Fruit fly (Drosophila melanogaster) whole organism, embryonic: Measurements from ENCODE around the gene CG31343.

Experiments used
- Ada2b ChIP-seq: fragments of 200-800 bp; sonication (Bioruptor generic); IDR thresholded peaks from 2 replicates; pipeline ENCODE4 v1.3.6; 2022; ENCODE audit warnings: missing biosample characterization, missing genetic modification characterization
- Adf1 ChIP-seq: fragments of 200-800 bp; sonication (Bioruptor generic); IDR thresholded peaks from 2 replicates; pipeline ENCODE4 v1.3.6; 2022; ENCODE audit warnings: missing biosample characterization, missing genetic modification characterization
- Atf3 ChIP-seq: fragments of 200-800 bp; sonication (Bioruptor generic); optimal IDR thresholded peaks from 3 replicates; lab custom pipeline; 2016; ENCODE audit warnings: missing biosample characterization, missing genetic modification characterization
- Bgb ChIP-seq: fragments of 200-800 bp; sonication (Bioruptor generic); IDR thresholded peaks from 2 replicates; pipeline ENCODE4 v1.3.6; 2022; ENCODE audit warnings: missing biosample characterization, missing genetic modification characterization; ENCODE audit not compliant: partially characterized antibody
- BtbVII ChIP-seq: fragments of 200-800 bp; sonication (Bioruptor generic); optimal IDR thresholded peaks from 3 replicates; lab custom pipeline; 2017; ENCODE audit warnings: missing biosample characterization, mild to moderate bottlenecking, missing genetic modification characterization
- Bteb2 ChIP-seq: fragments of 200-800 bp; sonication (Bioruptor generic); optimal IDR thresholded peaks from 2 replicates; lab custom pipeline; 2016; ENCODE audit warnings: missing biosample characterization, missing genetic modification characterization
- CG10274 ChIP-seq: fragments of 200-800 bp; sonication (Bioruptor generic); optimal IDR thresholded peaks from 3 replicates; lab custom pipeline; 2017; ENCODE audit warnings: missing biosample characterization, mild to moderate bottlenecking, missing genetic modification characterization
- CG10959 ChIP-seq: fragments of 200-800 bp; sonication (Bioruptor generic); IDR thresholded peaks from 2 replicates; pipeline ENCODE4 v1.3.6; 2022; ENCODE audit warnings: missing biosample characterization, missing genetic modification characterization
- CG11093 ChIP-seq: fragments of 200-800 bp; sonication (Bioruptor generic); IDR thresholded peaks from 3 replicates; pipeline ENCODE4 v1.3.6; 2022; ENCODE audit warnings: missing biosample characterization, missing genetic modification characterization
- CG14441 ChIP-seq: fragments of 200-800 bp; sonication (Bioruptor generic); IDR thresholded peaks from 2 replicates; pipeline ENCODE4 v1.3.6; 2022; ENCODE audit warnings: missing biosample characterization, missing genetic modification characterization
- CG15269 ChIP-seq: fragments of 200-800 bp; sonication (Bioruptor generic); optimal IDR thresholded peaks from 2 replicates; lab custom pipeline; 2018; ENCODE audit warnings: missing biosample characterization, mild to moderate bottlenecking, missing genetic modification characterization, moderate library complexity
- CG1603 ChIP-seq: fragments of 200-800 bp; sonication (Bioruptor generic); optimal IDR thresholded peaks from 2 replicates; lab custom pipeline; 2019; ENCODE audit warnings: missing biosample characterization, mild to moderate bottlenecking, missing genetic modification characterization, moderate library complexity
- CG16815 ChIP-seq: fragments of 200-800 bp; sonication (Bioruptor generic); optimal IDR thresholded peaks from 3 replicates; lab custom pipeline; 2017; ENCODE audit warnings: missing biosample characterization, mild to moderate bottlenecking, missing genetic modification characterization
- CG16863 ChIP-seq: fragments of 200-800 bp; sonication (Bioruptor generic); optimal IDR thresholded peaks from 3 replicates; lab custom pipeline; 2016; ENCODE audit warnings: missing biosample characterization, missing genetic modification characterization
- CG17359 ChIP-seq: fragments of 200-800 bp; sonication (Bioruptor generic); optimal IDR thresholded peaks from 3 replicates; lab custom pipeline; 2018; ENCODE audit warnings: missing biosample characterization, mild to moderate bottlenecking, missing genetic modification characterization, moderate library complexity
- CG1792 ChIP-seq: fragments of 200-800 bp; sonication (Bioruptor generic); optimal IDR thresholded peaks from 2 replicates; lab custom pipeline; 2016; ENCODE audit warnings: missing biosample characterization, missing genetic modification characterization
- CG33557 ChIP-seq: fragments of 200-800 bp; sonication (Bioruptor generic); optimal IDR thresholded peaks from 2 replicates; lab custom pipeline; 2019; ENCODE audit warnings: missing biosample characterization, mild to moderate bottlenecking, missing genetic modification characterization, moderate library complexity
- CG34422 ChIP-seq: fragments of 200-800 bp; sonication (Bioruptor generic); IDR thresholded peaks from 3 replicates; pipeline ENCODE4 v1.3.6; 2022; ENCODE audit warnings: missing biosample characterization, missing genetic modification characterization
- CG5245 ChIP-seq: fragments of 200-800 bp; sonication (Bioruptor generic); optimal IDR thresholded peaks from 3 replicates; lab custom pipeline; 2016; ENCODE audit warnings: missing biosample characterization, missing genetic modification characterization
- CG6654 ChIP-seq: fragments of 200-800 bp; sonication (Bioruptor generic); optimal IDR thresholded peaks from 2 replicates; lab custom pipeline; 2017; ENCODE audit warnings: missing biosample characterization, mild to moderate bottlenecking, missing genetic modification characterization
- CG6683 ChIP-seq: fragments of 200-800 bp; sonication (Bioruptor generic); optimal IDR thresholded peaks from 2 replicates; lab custom pipeline; 2017; ENCODE audit warnings: missing biosample characterization, mild to moderate bottlenecking, missing genetic modification characterization, missing genetic modification reagents
- CG7839 ChIP-seq: fragments of 200-800 bp; sonication (Bioruptor generic); optimal IDR thresholded peaks from 3 replicates; lab custom pipeline; 2018; ENCODE audit warnings: missing biosample characterization, mild to moderate bottlenecking, missing genetic modification characterization, moderate library complexity
- CG9932 ChIP-seq: fragments of 200-800 bp; sonication (Bioruptor generic); IDR thresholded peaks from 2 replicates; pipeline ENCODE4 v1.3.6; 2022; ENCODE audit warnings: missing biosample characterization, missing genetic modification characterization
- CkIIα-i1 ChIP-seq: fragments of 200-800 bp; sonication (Bioruptor generic); IDR thresholded peaks from 2 replicates; pipeline ENCODE4 v1.3.6; 2022; ENCODE audit warnings: missing biosample characterization, missing genetic modification characterization
- Eip74EF ChIP-seq, 2 experiments: fragments of 200-800 bp in 1 of 2; fragments of >200 bp in 1 of 2; sonication (Bioruptor generic) in 1 of 2; optimal IDR thresholded peaks; 2 replicates each; lab custom pipeline; 2017 to 2019; ENCODE audit warnings: missing biosample characterization in 2 of 2, missing genetic modification characterization in 2 of 2, mild to moderate bottlenecking in 1 of 2, moderate library complexity in 1 of 2
- H2.0 ChIP-seq: fragments of 200-800 bp; sonication (Bioruptor generic); IDR thresholded peaks from 2 replicates; pipeline ENCODE4 v1.3.6; 2022; ENCODE audit warnings: missing biosample characterization, missing genetic modification characterization
- Myb ChIP-seq: fragments of 200-800 bp; sonication (Bioruptor generic); optimal IDR thresholded peaks from 2 replicates; lab custom pipeline; 2016; ENCODE audit warnings: missing biosample characterization, missing genetic modification characterization
- Optix ChIP-seq: fragments of 200-800 bp; sonication (Bioruptor generic); IDR thresholded peaks from 3 replicates; pipeline ENCODE4 v1.3.6; 2022; ENCODE audit warnings: missing biosample characterization, missing genetic modification characterization
- Ptx1 ChIP-seq: fragments of 200-800 bp; sonication (Bioruptor generic); IDR thresholded peaks from 2 replicates; pipeline ENCODE4 v1.3.6; 2022; ENCODE audit warnings: missing biosample characterization, missing genetic modification characterization
- Side ChIP-seq: fragments of 200-800 bp; sonication (Bioruptor generic); optimal IDR thresholded peaks from 2 replicates; lab custom pipeline; 2016; ENCODE audit warnings: missing biosample characterization, missing genetic modification characterization
- Sry-β ChIP-seq: fragments of 200-800 bp; sonication (Bioruptor generic); optimal IDR thresholded peaks from 2 replicates; lab custom pipeline; 2018; ENCODE audit warnings: missing biosample characterization, mild to moderate bottlenecking, missing genetic modification characterization, moderate library complexity
- Sry-δ ChIP-seq: fragments of 200-800 bp; sonication (Bioruptor generic); optimal IDR thresholded peaks from 2 replicates; lab custom pipeline; 2016; ENCODE audit warnings: missing biosample characterization, missing genetic modification characterization
- Ssrp ChIP-seq: fragments of 200-800 bp; sonication (Bioruptor generic); optimal IDR thresholded peaks from 2 replicates; lab custom pipeline; 2018; ENCODE audit warnings: missing biosample characterization, mild to moderate bottlenecking, missing genetic modification characterization, moderate library complexity
- bcd ChIP-seq: fragments of 200-800 bp; sonication (Bioruptor generic); optimal IDR thresholded peaks from 2 replicates; lab custom pipeline; 2017; ENCODE audit warnings: missing biosample characterization, mild to moderate bottlenecking, missing genetic modification characterization
- bigmax ChIP-seq: fragments of 200-800 bp; sonication (Bioruptor generic); optimal IDR thresholded peaks from 2 replicates; lab custom pipeline; 2018; ENCODE audit warnings: missing biosample characterization, mild to moderate bottlenecking, missing genetic modification characterization
- cwo ChIP-seq: fragments of 200-800 bp; sonication (Bioruptor generic); optimal IDR thresholded peaks from 3 replicates; lab custom pipeline; 2017; ENCODE audit warnings: missing biosample characterization, missing genetic modification characterization, mild to moderate bottlenecking, moderate library complexity, missing genetic modification reagents
- gsb-n ChIP-seq: fragments of 200-800 bp; sonication (Bioruptor generic); optimal IDR thresholded peaks from 3 replicates; lab custom pipeline; 2018; ENCODE audit warnings: missing biosample characterization, mild to moderate bottlenecking, missing genetic modification characterization
- her ChIP-seq: fragments of 200-800 bp; sonication (Bioruptor generic); optimal IDR thresholded peaks from 2 replicates; lab custom pipeline; 2016; ENCODE audit warnings: missing biosample characterization, missing genetic modification characterization
- luna ChIP-seq: fragments of 200-800 bp; sonication (Bioruptor generic); optimal IDR thresholded peaks from 2 replicates; lab custom pipeline; 2016; ENCODE audit warnings: missing biosample characterization, missing genetic modification characterization
- nau ChIP-seq: fragments of 200-800 bp; sonication (Bioruptor generic); optimal IDR thresholded peaks from 3 replicates; lab custom pipeline; 2017; ENCODE audit warnings: missing biosample characterization, mild to moderate bottlenecking, missing genetic modification characterization, missing genetic modification reagents
- nmo ChIP-seq: fragments of 200-800 bp; sonication (Bioruptor generic); optimal IDR thresholded peaks from 2 replicates; lab custom pipeline; 2018; ENCODE audit warnings: missing biosample characterization, mild to moderate bottlenecking, missing genetic modification characterization, moderate library complexity
- odd ChIP-seq: fragments of 200-800 bp; sonication (Bioruptor generic); optimal IDR thresholded peaks from 2 replicates; lab custom pipeline; 2017; ENCODE audit warnings: missing biosample characterization, mild to moderate bottlenecking, missing genetic modification characterization
- pb ChIP-seq: fragments of 200-800 bp; sonication (Bioruptor generic); optimal IDR thresholded peaks from 3 replicates; lab custom pipeline; 2016; ENCODE audit warnings: missing biosample characterization, missing genetic modification characterization
- pfk ChIP-seq: fragments of 200-800 bp; sonication (Bioruptor generic); optimal IDR thresholded peaks from 2 replicates; lab custom pipeline; 2018; ENCODE audit warnings: missing biosample characterization, mild to moderate bottlenecking, missing genetic modification characterization, moderate library complexity
- pros ChIP-seq: fragments of 200-800 bp; sonication (Bioruptor generic); optimal IDR thresholded peaks from 3 replicates; lab custom pipeline; 2019; ENCODE audit warnings: missing biosample characterization, mild to moderate bottlenecking, missing genetic modification characterization, moderate library complexity
- ranshi ChIP-seq: fragments of 200-800 bp; sonication (Bioruptor generic); IDR thresholded peaks from 2 replicates; pipeline ENCODE4 v1.3.6; 2022; ENCODE audit warnings: missing biosample characterization, missing genetic modification characterization
- slp2 ChIP-seq: fragments of 200-800 bp; sonication (Bioruptor generic); optimal IDR thresholded peaks from 2 replicates; lab custom pipeline; 2016; ENCODE audit warnings: missing biosample characterization, missing genetic modification characterization
- ssp ChIP-seq: fragments of 200-800 bp; sonication (Bioruptor generic); IDR thresholded peaks from 2 replicates; pipeline ENCODE4 v1.3.6; 2022; ENCODE audit warnings: missing biosample characterization, missing genetic modification characterization
- stc ChIP-seq: fragments of 200-800 bp; sonication (Bioruptor generic); IDR thresholded peaks from 2 replicates; pipeline ENCODE4 v1.3.6; 2022; ENCODE audit warnings: missing biosample characterization, missing genetic modification characterization
- tgo ChIP-seq: fragments of 200-800 bp; sonication (Bioruptor generic); IDR thresholded peaks from 3 replicates; pipeline ENCODE4 v1.3.6; 2022; ENCODE audit warnings: missing biosample characterization, missing genetic modification characterization
- wdn ChIP-seq: fragments of 200-800 bp; sonication (Bioruptor generic); IDR thresholded peaks from 2 replicates; pipeline ENCODE4 v1.3.6; 2022; ENCODE audit warnings: missing biosample characterization, missing genetic modification characterization

CG31343 gene

dm6 chr3R:21781448-21781847 is 36.4 kb downstream of the CG31343 start (continued):
- TF ChIP-seq ssp, result peak; percentile 53
- peak; percentile 62 for TF ChIP-seq CG17359 (tag; lab: Kevin White, UChicago)
- TF ChIP-seq CG16863, result peak; percentile 60
- TF ChIP-seq CG33557 (GFP tag; lab: Kevin White, UChicago), result peak; percentile 16
- peak; percentile 49; the same call in 1 of the 2 replicates for TF ChIP-seq wdn (GFP tag; lab: Robert Waterston, UW)
- peak; percentile 22 for TF ChIP-seq CG1603 (tag; lab: Kevin White, UChicago)
- no peak for TF ChIP-seq Myb (GFP tag; lab: Kevin White, UChicago)
- peak; percentile 18 for TF ChIP-seq Sry-δ
- TF ChIP-seq nmo, result peak; percentile 76
- TF ChIP-seq Ssrp (tag; lab: Kevin White, UChicago), result peak; percentile 59
- TF ChIP-seq gsb-n (tag; lab: Kevin White, UChicago), result peak; percentile 30
- peak in 1 of 2 experiments; percentile 28 for TF ChIP-seq Eip74EF (GFP tag; optimal IDR thresholded peaks at IDR 0.05; lab: Kevin White, UChicago)
- peak; percentile 37 for TF ChIP-seq CG6654 (GFP tag; lab: Kevin White, UChicago)
- TF ChIP-seq BtbVII (GFP tag; lab: Kevin White, UChicago), result peak; percentile 69
- TF ChIP-seq CG7839 (tag; lab: Kevin White, UChicago), result peak; percentile 79
- TF ChIP-seq CG34422, result peak; percentile 71; the same call in 1 of the 3 replicates
- TF ChIP-seq Adf1, result no peak
- TF ChIP-seq bigmax (GFP tag; lab: Kevin White, UChicago), result no peak
- TF ChIP-seq CG16815 (GFP tag; lab: Kevin White, UChicago), result peak; percentile 52
- peak; percentile 32 for TF ChIP-seq Side (GFP tag; lab: Kevin White, UChicago)
- peak; percentile 62 for TF ChIP-seq Bteb2 (GFP tag; lab: Kevin White, UChicago)
- TF ChIP-seq nau (GFP tag; lab: Kevin White, UChicago), result peak; percentile 62
- TF ChIP-seq Optix (GFP tag; lab: Robert Waterston, UW), result peak; percentile 13; the same call in 1 of the 3 replicates
- TF ChIP-seq Bgb (GFP tag; lab: Robert Waterston, UW), result no peak
- TF ChIP-seq CG11093 (GFP tag; lab: Robert Waterston, UW), result peak; percentile 59; the same call in 1 of the 3 replicates
- peak; percentile 3 for TF ChIP-seq CG10274
- peak; percentile 10 for TF ChIP-seq CG6683
- peak; percentile 3 for TF ChIP-seq her (GFP tag; lab: Kevin White, UChicago)
- peak; percentile 18 for TF ChIP-seq Atf3
- no peak for TF ChIP-seq odd (GFP tag; lab: Kevin White, UChicago)
- TF ChIP-seq pfk, result no peak
- peak; percentile 20 for TF ChIP-seq CG1792 (GFP tag; lab: Kevin White, UChicago)
- TF ChIP-seq slp2 (GFP tag; lab: Kevin White, UChicago), result peak; percentile 62
- no peak for TF ChIP-seq CkIIα-i1 (GFP tag; lab: Robert Waterston, UW)
- TF ChIP-seq H2.0 (GFP tag; lab: Robert Waterston, UW), result peak; percentile 54; the same call in 1 of the 2 replicates
- no peak for TF ChIP-seq pros (GFP tag; lab: Kevin White, UChicago)
- TF ChIP-seq cwo (GFP tag; lab: Kevin White, UChicago), result peak; percentile 36
- peak; percentile 82 for TF ChIP-seq tgo (GFP tag; lab: Robert Waterston, UW)
- peak; percentile 77 for TF ChIP-seq Ada2b (GFP tag; lab: Robert Waterston, UW)
- peak; percentile 38 for TF ChIP-seq pb
- peak; percentile 34 for TF ChIP-seq luna
- peak; percentile 73 for TF ChIP-seq CG14441 (GFP tag; lab: Robert Waterston, UW)
- peak; percentile 74 for TF ChIP-seq bcd (GFP tag; lab: Kevin White, UChicago)
- no peak for TF ChIP-seq Sry-β
- peak; percentile 33; the same call in 1 of the 2 replicates for TF ChIP-seq CG9932 (GFP tag; lab: Robert Waterston, UW)
- peak; percentile 22 for TF ChIP-seq CG5245 (GFP tag; lab: Kevin White, UChicago)
- TF ChIP-seq CG15269 (tag; lab: Kevin White, UChicago), result peak; percentile 82
- no peak for TF ChIP-seq stc (GFP tag; lab: Robert Waterston, UW)
- 0 out of 2 replicates have a peak, but pooled peaks have one; percentile 34 for TF ChIP-seq CG10959
- peak; percentile 83 for TF ChIP-seq Ptx1 (GFP tag; lab: Robert Waterston, UW)
- TF ChIP-seq ranshi (GFP tag; lab: Robert Waterston, UW), result no peak
